Worm (Caenorhabditis elegans): Measurements from ENCODE around the gene Y38F1A.2.

The Y38F1A.2 gene

DNA sequence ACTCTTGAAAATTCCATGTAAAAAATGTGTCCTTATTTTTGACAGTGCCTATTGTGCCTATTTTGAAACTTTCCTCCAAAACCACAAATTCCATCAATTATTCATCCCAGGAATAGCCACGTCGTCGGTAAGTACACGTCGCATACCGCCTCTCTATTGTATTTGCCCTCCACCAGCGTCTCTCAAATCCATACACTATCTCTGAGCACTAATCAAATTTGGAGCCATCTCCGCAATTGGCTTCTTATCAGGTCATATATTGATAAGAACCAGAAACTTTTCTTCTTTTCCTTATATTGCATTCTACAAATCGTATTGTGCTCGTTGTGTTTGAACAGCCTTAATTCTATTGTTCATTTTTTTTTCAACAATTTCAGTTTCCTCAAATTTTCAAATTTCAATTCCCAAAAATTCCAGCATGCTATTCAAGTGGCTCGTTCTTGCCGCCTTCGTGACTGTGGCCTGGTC lies 23.3 kb upstream of the Y38F1A.2 start, which contains the start of gene dct-18:
dct-18 (plus strand) TSS at position 418 of the 468 bp plus-strand sequence.
- TF ChIP-seq ztf-29 (GFP tag; IDR thresholded peaks at IDR 0.05): no peak
- no peak for TF ChIP-seq flt-1 (GFP tag; IDR thresholded peaks at IDR 0.05)
- TF ChIP-seq T22C8.4 (GFP tag; IDR thresholded peaks at IDR 0.05): no peak
- TF ChIP-seq med-1 (GFP tag; optimal IDR thresholded peaks at IDR 0.05; ENCODE audit: insufficient read depth): no peak

DNA sequence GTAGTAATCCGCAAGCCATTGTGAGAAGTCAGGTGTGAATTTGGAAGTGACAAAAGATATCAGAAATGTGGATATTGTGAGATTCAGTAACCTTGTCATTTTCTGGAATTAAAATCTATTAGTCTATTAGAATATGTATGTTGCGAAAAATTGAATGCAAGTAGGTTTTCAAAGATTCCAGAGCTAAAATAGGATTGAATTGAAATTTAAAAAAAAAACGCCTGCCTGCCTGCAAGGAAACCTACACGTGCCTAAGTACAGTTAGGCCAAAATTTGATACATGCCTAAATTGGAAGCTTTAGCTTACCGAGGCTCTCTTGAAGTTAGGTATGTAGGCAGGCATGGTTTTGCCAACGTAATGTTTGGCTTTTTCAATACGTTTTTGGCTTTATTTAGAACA lies 19.5 kb upstream of the Y38F1A.2 start, which contains the start of gene lips-9:
lips-9 (minus strand) TSS at position 101 of the 400 bp plus-strand sequence.
- TF ChIP-seq T22C8.4 (GFP tag; IDR thresholded peaks at IDR 0.05): no peak
- TF ChIP-seq ref-1 (GFP tag; conservative IDR thresholded peaks at IDR 0.05): no peak

DNA sequence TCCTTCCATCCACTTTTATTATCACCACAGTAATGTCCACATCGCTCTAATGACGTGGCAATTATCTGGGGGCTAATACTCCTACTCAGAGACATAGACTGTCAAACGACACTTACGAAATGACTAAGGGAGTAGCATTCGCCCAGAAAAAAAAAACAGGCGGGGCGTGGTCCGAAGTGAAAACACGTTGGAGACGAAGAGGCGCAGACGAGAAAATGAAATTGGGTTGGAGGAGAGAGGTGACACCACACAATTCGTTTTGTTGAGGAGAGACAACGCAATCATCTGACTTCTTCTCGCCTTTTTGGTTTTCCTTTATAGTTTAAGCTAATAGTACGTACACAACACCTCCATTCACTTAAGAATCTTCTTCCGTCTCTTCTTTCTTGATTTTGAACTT lies 15.6 kb upstream of the Y38F1A.2 start:
- TF ChIP-seq tab-1 (GFP tag; IDR thresholded peaks at IDR 0.05): no peak
- TF ChIP-seq klf-2 (GFP tag; conservative IDR thresholded peaks at IDR 0.05): no peak
- TF ChIP-seq T22C8.4 (GFP tag; IDR thresholded peaks at IDR 0.05): no peak
- no peak for TF ChIP-seq med-1 (GFP tag; optimal IDR thresholded peaks at IDR 0.05; ENCODE audit: insufficient read depth)
- TF ChIP-seq ztf-29 (GFP tag; IDR thresholded peaks at IDR 0.05): no peak
- TF ChIP-seq cog-1 (tag; optimal IDR thresholded peaks at IDR 0.05): no peak
- no peak for TF ChIP-seq flt-1 (GFP tag; IDR thresholded peaks at IDR 0.05)
- no peak for TF ChIP-seq ref-1 (GFP tag; conservative IDR thresholded peaks at IDR 0.05)
- no peak for TF ChIP-seq ztf-23 (GFP tag; IDR thresholded peaks at IDR 0.05)

DNA sequence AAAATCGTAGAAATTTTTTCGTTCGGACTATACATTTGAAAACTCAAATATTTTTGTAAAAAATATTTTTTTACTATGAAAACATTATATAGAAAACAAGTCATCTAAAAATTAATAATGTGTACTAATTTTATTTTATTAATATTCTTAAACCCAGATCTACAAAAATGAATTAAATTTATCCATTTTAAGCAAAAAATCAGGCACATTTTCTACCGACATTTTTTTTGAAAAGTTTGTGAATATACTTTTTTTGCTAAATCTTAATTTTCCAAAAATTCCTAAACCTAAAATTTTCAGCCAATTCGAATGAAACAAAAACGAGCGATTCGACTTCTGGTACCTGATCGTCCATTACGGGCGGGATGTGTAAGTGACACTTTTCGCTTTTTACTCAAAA lies 15.0 kb upstream of the Y38F1A.2 start, which contains the start of gene arrd-10:
arrd-10 (plus strand) TSS at position 301 of the 400 bp plus-strand sequence.
- TF ChIP-seq klf-2 (GFP tag; conservative IDR thresholded peaks at IDR 0.05): no peak
- TF ChIP-seq ref-1 (GFP tag; conservative IDR thresholded peaks at IDR 0.05): no peak
- TF ChIP-seq med-1 (GFP tag; optimal IDR thresholded peaks at IDR 0.05; ENCODE audit: insufficient read depth): no peak
- TF ChIP-seq flt-1 (GFP tag; IDR thresholded peaks at IDR 0.05): no peak
- no peak for TF ChIP-seq cog-1 (tag; optimal IDR thresholded peaks at IDR 0.05)
- no peak for TF ChIP-seq ztf-29 (GFP tag; IDR thresholded peaks at IDR 0.05)
- TF ChIP-seq ztf-23 (GFP tag; IDR thresholded peaks at IDR 0.05): no peak
- TF ChIP-seq tab-1 (GFP tag; IDR thresholded peaks at IDR 0.05): no peak
- no peak for TF ChIP-seq T22C8.4 (GFP tag; IDR thresholded peaks at IDR 0.05)

DNA sequence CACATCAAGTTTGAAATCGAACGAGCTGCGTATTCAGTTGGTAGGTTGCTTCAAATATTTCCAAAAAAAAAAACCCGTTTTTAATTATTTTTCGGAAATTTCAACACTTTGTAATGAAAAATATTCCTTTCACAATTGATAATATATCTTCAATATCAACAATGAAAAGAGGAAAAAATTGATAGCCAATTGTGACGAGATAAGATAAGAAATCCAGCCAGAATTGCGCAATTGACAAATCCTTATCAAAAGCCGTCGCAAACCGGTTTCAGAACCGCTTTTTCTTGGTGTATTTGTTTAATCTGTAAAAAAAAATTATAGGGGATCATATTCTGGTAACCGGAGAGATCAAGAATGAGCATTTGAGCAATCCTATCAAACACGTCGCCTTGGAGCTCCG lies 12.3 kb upstream of the Y38F1A.2 start:
- TF ChIP-seq ztf-29 (GFP tag; IDR thresholded peaks at IDR 0.05): no peak
- no peak for TF ChIP-seq tab-1 (GFP tag; IDR thresholded peaks at IDR 0.05)
- TF ChIP-seq cog-1 (tag; optimal IDR thresholded peaks at IDR 0.05): no peak
- TF ChIP-seq T22C8.4 (GFP tag; IDR thresholded peaks at IDR 0.05): no peak
- TF ChIP-seq ztf-23 (GFP tag; IDR thresholded peaks at IDR 0.05): no peak

DNA sequence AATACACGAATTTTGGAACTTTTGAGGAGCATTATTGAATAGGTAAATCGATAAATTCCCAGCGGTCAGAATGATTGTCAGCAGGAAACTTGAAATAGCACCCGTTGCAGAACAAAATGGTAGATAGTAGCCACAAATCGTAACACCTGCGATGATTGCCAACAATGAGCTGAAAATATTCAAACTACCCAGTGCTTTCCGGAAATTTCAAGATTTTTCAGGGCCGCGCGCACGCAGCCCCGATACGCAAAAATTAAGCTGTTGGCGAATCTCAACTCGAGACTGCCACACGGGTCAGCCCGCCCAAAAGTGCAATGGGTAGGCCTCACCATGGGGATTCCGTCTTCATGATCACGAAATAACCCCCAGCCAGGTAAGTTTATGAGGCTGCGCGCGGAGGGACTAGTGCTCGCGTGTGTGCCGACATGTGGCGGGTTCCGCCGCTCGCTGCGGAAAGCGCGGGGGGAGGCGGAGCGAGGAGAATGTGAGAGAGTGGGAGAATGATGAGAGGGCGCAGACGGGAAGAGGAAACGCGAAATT lies 10.1 kb upstream of the Y38F1A.2 start:
- 0 out of 2 replicates have a peak, but pooled peaks have one; percentile 37 for TF ChIP-seq ztf-23 (GFP tag; IDR thresholded peaks at IDR 0.05)
- TF ChIP-seq med-1 (GFP tag; optimal IDR thresholded peaks at IDR 0.05; ENCODE audit: insufficient read depth): no peak
- peak; percentile 52 for TF ChIP-seq cog-1 (tag; optimal IDR thresholded peaks at IDR 0.05)
- TF ChIP-seq klf-2 (GFP tag; conservative IDR thresholded peaks at IDR 0.05): 0 out of 2 replicates have a peak, but pooled peaks have one; percentile 56
- peak; percentile 49; the same call in 1 of the 2 replicates for TF ChIP-seq ztf-29 (GFP tag; IDR thresholded peaks at IDR 0.05)
- TF ChIP-seq ref-1 (GFP tag; conservative IDR thresholded peaks at IDR 0.05): 0 out of 2 replicates have a peak, but pooled peaks have one; percentile 48
- no peak; the same call in 1 of the 2 replicates for TF ChIP-seq T22C8.4 (GFP tag; IDR thresholded peaks at IDR 0.05)
- TF ChIP-seq tab-1 (GFP tag; IDR thresholded peaks at IDR 0.05): peak; percentile 72; the same call in 1 of the 2 replicates
- peak; percentile 88 for TF ChIP-seq flt-1 (GFP tag; IDR thresholded peaks at IDR 0.05)

DNA sequence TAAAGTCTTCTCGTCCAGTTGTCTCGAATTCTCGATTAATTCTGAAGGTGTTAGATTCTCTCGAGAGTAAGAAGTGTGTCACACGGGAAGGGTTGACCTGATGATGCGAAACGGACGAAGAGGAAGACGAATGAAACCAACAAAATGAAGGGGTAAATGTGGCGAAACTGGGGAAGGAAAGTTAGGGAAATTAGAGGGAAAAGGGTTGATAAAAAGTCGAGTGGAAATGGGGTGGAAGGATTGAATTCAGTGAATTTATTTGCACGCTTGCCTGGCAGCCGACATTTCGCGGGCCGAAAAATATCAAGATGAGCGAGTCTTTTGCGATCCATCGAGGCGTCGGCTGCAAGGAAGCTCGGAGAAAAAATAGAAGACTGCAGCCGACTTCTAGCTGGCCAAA lies 6.6 kb upstream of the Y38F1A.2 start, which contains the start of gene F58G1.7:
F58G1.7 (minus strand) TSS at position 101 of the 400 bp plus-strand sequence.
- TF ChIP-seq ztf-23 (GFP tag; IDR thresholded peaks at IDR 0.05) (no peak), cog-1 (tag; optimal IDR thresholded peaks at IDR 0.05) (no peak)

DNA sequence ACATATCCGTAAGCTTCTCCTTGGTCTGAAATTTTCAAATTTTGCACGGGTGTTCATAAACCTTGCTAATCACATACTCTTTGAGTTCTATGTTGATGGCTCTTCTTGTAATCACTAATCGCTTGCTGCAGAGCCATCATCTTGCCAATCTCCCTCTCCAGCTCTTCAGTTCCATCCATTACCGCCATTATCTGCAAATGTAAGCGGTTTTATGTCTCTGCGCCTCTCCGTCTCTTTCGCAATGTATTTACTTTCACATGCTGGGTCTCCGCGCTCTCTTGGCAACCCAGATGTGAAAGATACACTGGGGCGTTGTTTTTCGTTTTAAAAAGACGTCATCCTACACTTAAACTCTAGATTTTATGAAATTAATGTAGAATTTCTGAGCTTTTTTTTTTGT lies 1.5 kb upstream of the Y38F1A.2 start:
- TF ChIP-seq cog-1 (tag; optimal IDR thresholded peaks at IDR 0.05) (peak; percentile 16), T22C8.4 (GFP tag; IDR thresholded peaks at IDR 0.05) (no peak)

DNA sequence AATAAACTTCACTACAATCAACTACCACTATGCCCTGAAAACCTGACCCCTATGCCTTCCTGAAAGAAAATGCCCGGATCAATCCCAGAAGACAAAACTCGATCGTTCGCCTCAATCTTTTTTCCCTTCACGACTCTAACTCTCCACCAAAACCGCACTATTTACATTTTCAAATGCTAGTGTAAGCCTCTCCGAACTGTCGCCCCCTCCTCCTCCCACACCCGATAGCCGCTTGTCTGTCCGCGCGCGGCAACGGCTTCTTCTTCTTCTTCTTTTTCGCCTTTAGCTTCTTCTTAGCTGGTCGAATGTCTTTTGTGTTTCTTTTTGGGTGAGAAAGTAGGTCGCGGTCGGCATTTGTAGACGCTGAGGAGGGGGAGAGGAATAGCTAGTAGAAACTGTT lies 5.4 kb downstream of the Y38F1A.2 start:
- no peak for TF ChIP-seq tab-1 (GFP tag; IDR thresholded peaks at IDR 0.05)
- no peak for TF ChIP-seq flt-1 (GFP tag; IDR thresholded peaks at IDR 0.05)
- TF ChIP-seq T22C8.4 (GFP tag; IDR thresholded peaks at IDR 0.05): no peak
- no peak for TF ChIP-seq ztf-23 (GFP tag; IDR thresholded peaks at IDR 0.05)
- no peak for TF ChIP-seq ref-1 (GFP tag; conservative IDR thresholded peaks at IDR 0.05)

DNA sequence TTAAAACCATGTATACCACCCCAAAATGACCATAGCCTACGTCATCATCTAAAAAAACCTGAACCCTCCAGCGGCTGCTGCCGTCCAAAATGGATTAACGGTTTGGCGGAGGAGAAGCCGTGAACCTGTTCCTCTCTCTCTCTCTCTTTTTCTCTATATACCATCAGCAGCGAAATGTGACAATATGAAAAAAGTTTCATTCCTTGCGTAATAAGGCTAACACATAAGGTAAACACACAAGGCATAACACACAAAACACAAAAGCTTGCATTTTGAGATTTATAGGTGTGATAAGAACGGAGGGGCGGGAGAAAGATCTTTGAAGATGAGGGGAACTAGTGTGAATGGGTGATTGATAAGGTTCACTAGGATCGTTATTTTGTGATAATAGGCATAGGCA lies 6.5 kb downstream of the Y38F1A.2 start:
- TF ChIP-seq flt-1 (GFP tag; IDR thresholded peaks at IDR 0.05) (no peak), med-1 (GFP tag; optimal IDR thresholded peaks at IDR 0.05; ENCODE audit: insufficient read depth) (no peak), T22C8.4 (GFP tag; IDR thresholded peaks at IDR 0.05) (no peak), ztf-23 (GFP tag; IDR thresholded peaks at IDR 0.05) (no peak), klf-2 (GFP tag; conservative IDR thresholded peaks at IDR 0.05) (no peak), tab-1 (GFP tag; IDR thresholded peaks at IDR 0.05) (no peak), ref-1 (GFP tag; conservative IDR thresholded peaks at IDR 0.05) (no peak), cog-1 (tag; optimal IDR thresholded peaks at IDR 0.05) (no peak), ztf-29 (GFP tag; IDR thresholded peaks at IDR 0.05) (no peak)

DNA sequence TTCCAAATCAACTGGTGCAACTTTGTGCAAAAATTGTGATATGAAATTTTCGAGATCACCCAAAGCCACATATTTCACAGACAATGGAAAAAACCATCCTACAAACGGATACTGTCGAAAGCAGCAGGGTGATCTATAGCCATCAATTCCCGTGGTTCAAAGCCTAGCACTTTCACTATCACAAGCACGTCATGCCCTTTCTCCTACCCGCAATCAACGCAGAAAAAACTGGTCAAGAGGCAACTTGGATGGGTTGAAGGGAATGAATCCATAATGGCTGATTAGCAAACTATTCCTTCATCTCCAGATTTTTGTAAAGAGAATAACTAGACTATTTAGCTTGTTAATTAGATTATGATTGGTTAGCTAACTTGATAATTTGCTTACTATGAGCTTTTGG lies 7.0 kb downstream of the Y38F1A.2 start:
- TF ChIP-seq cog-1 (tag; optimal IDR thresholded peaks at IDR 0.05) (no peak), klf-2 (GFP tag; conservative IDR thresholded peaks at IDR 0.05) (no peak), flt-1 (GFP tag; IDR thresholded peaks at IDR 0.05) (no peak), ztf-23 (GFP tag; IDR thresholded peaks at IDR 0.05) (no peak), ref-1 (GFP tag; conservative IDR thresholded peaks at IDR 0.05) (no peak), ztf-29 (GFP tag; IDR thresholded peaks at IDR 0.05) (no peak), med-1 (GFP tag; optimal IDR thresholded peaks at IDR 0.05; ENCODE audit: insufficient read depth) (no peak), T22C8.4 (GFP tag; IDR thresholded peaks at IDR 0.05) (no peak)

Measured in whole organism, midembryonic.